Worm (Caenorhabditis elegans) whole organism, mixed stage, embryonic: Measurements from ENCODE around the gene mlt-8.
"Not testable (repeated sequence)": the region's sequence is repeated elsewhere in the genome, so short reads cannot be mapped to it uniquely, and the experiment has no call there.

Experiments used
- M03D4.4 ChIP-seq: sonication (generic microtip); optimal IDR thresholded peaks from 2 replicates; lab custom pipeline; 2017; ENCODE audit warnings: mild to moderate bottlenecking, missing genetic modification characterization, missing compliant biosample characterization
- bed-3 ChIP-seq: fragments of 200-800 bp; sonication (Bioruptor generic); optimal IDR thresholded peaks from 3 replicates; lab custom pipeline; 2018; ENCODE audit warnings: mild to moderate bottlenecking, missing genetic modification characterization, moderate library complexity, missing compliant biosample characterization
- blmp-1 ChIP-seq: fragments of 150-350 bp; optimal IDR thresholded peaks from 2 replicates; lab custom pipeline; 2014; ENCODE audit warnings: missing biosample characterization, missing genetic modification characterization
- ceh-39 ChIP-seq: fragments of 150-350 bp; optimal IDR thresholded peaks from 2 replicates; lab custom pipeline; 2014; ENCODE audit warnings: missing biosample characterization, missing genetic modification characterization
- ceh-43 ChIP-seq: fragments of 200-800 bp; sonication (Bioruptor generic); optimal IDR thresholded peaks from 2 replicates; lab custom pipeline; 2018; ENCODE audit warnings: mild to moderate bottlenecking, missing genetic modification characterization, moderate library complexity, missing compliant biosample characterization
- ceh-83 ChIP-seq: fragments of 200-800 bp; sonication (Bioruptor generic); optimal IDR thresholded peaks from 2 replicates; lab custom pipeline; 2018; ENCODE audit warnings: mild to moderate bottlenecking, missing genetic modification characterization, missing compliant biosample characterization
- ces-1 ChIP-seq: fragments of 150-350 bp; optimal IDR thresholded peaks from 2 replicates; lab custom pipeline; 2014; ENCODE audit warnings: missing biosample characterization, missing genetic modification reagents, missing genetic modification characterization
- cnd-1 ChIP-seq: fragments of 200-800 bp; sonication (Bioruptor generic); optimal IDR thresholded peaks from 2 replicates; lab custom pipeline; 2018; ENCODE audit warnings: mild to moderate bottlenecking, missing genetic modification characterization, missing compliant biosample characterization
- drap-1 ChIP-seq: fragments of 200-800 bp; sonication (Bioruptor generic); optimal IDR thresholded peaks from 3 replicates; lab custom pipeline; 2018; ENCODE audit warnings: mild to moderate bottlenecking, missing genetic modification characterization, missing compliant biosample characterization
- elt-1 ChIP-seq: sonication (generic microtip); optimal IDR thresholded peaks from 2 replicates; lab custom pipeline; 2017; ENCODE audit warnings: missing genetic modification characterization, mild to moderate bottlenecking, missing compliant biosample characterization, antibody characterized with exemption, moderate library complexity, borderline replicate concordance; ENCODE audit not compliant: insufficient read depth
- flh-1 ChIP-seq: fragments of 200-800 bp; sonication (Bioruptor generic); optimal IDR thresholded peaks from 2 replicates; lab custom pipeline; 2018; ENCODE audit warnings: mild to moderate bottlenecking, missing genetic modification characterization, moderate library complexity, missing compliant biosample characterization
- ham-2 ChIP-seq: fragments of 200-800 bp; sonication (Bioruptor generic); optimal IDR thresholded peaks from 2 replicates; lab custom pipeline; 2018; ENCODE audit warnings: mild to moderate bottlenecking, missing genetic modification characterization, missing compliant biosample characterization
- hlh-1 ChIP-seq: fragments of 150-350 bp; optimal IDR thresholded peaks from 2 replicates; lab custom pipeline; 2014; ENCODE audit warnings: missing biosample characterization, missing genetic modification reagents, missing genetic modification characterization
- lin-13 ChIP-seq: fragments of 150-350 bp; optimal IDR thresholded peaks from 2 replicates; lab custom pipeline; 2014; ENCODE audit warnings: missing biosample characterization, missing genetic modification characterization
- lin-32 ChIP-seq: fragments of 200-800 bp; sonication (Bioruptor generic); optimal IDR thresholded peaks from 2 replicates; lab custom pipeline; 2018; ENCODE audit warnings: mild to moderate bottlenecking, missing genetic modification characterization, missing compliant biosample characterization
- lsy-2 ChIP-seq: fragments of 150-350 bp; optimal IDR thresholded peaks from 2 replicates; lab custom pipeline; 2014; ENCODE audit warnings: missing biosample characterization, missing genetic modification characterization
- mep-1 ChIP-seq: fragments of 150-350 bp; optimal IDR thresholded peaks from 2 replicates; lab custom pipeline; 2017; ENCODE audit warnings: missing biosample characterization, missing genetic modification reagents, missing genetic modification characterization, inconsistent platforms
- mls-2 ChIP-seq: sonication (generic microtip); optimal IDR thresholded peaks from 2 replicates; lab custom pipeline; 2016; ENCODE audit warnings: mild to moderate bottlenecking, missing genetic modification characterization, moderate library complexity, missing compliant biosample characterization
- nhr-12 ChIP-seq: fragments of 150-350 bp; optimal IDR thresholded peaks from 2 replicates; lab custom pipeline; 2014; ENCODE audit warnings: missing biosample characterization, missing genetic modification characterization
- nhr-2 ChIP-seq: fragments of 150-350 bp; optimal IDR thresholded peaks from 2 replicates; lab custom pipeline; 2014; ENCODE audit warnings: missing biosample characterization, missing genetic modification characterization
- nhr-237 ChIP-seq: fragments of 150-350 bp; optimal IDR thresholded peaks from 2 replicates; lab custom pipeline; 2014; ENCODE audit warnings: missing biosample characterization, missing genetic modification characterization
- nhr-28 ChIP-seq: fragments of 150-350 bp; optimal IDR thresholded peaks from 2 replicates; lab custom pipeline; 2014; ENCODE audit warnings: missing biosample characterization, missing genetic modification characterization
- nhr-76 ChIP-seq: sonication (generic microtip); optimal IDR thresholded peaks from 2 replicates; lab custom pipeline; 2017; ENCODE audit warnings: missing biosample characterization, missing genetic modification characterization
- pha-4 ChIP-seq: fragments of 150-350 bp; optimal IDR thresholded peaks from 2 replicates; lab custom pipeline; 2018; ENCODE audit warnings: missing biosample characterization, missing genetic modification reagents, missing genetic modification characterization
- sem-2 ChIP-seq: fragments of 200-800 bp; sonication (Bioruptor generic); optimal IDR thresholded peaks from 2 replicates; lab custom pipeline; 2018; ENCODE audit warnings: mild to moderate bottlenecking, missing genetic modification characterization, missing compliant biosample characterization
- snpc-4 ChIP-seq: fragments of 150-350 bp; optimal IDR thresholded peaks from 2 replicates; lab custom pipeline; 2014; ENCODE audit warnings: missing biosample characterization, missing genetic modification characterization
- tbx-8 ChIP-seq: fragments of 200-800 bp; sonication (Bioruptor generic); optimal IDR thresholded peaks from 2 replicates; lab custom pipeline; 2018; ENCODE audit warnings: mild to moderate bottlenecking, missing genetic modification characterization, moderate library complexity, missing compliant biosample characterization
- unc-120 ChIP-seq: sonication (generic microtip); optimal IDR thresholded peaks from 2 replicates; lab custom pipeline; 2017; ENCODE audit warnings: missing genetic modification characterization, missing compliant biosample characterization; ENCODE audit not compliant: poor library complexity, severe bottlenecking
- unc-39 ChIP-seq: fragments of 150-350 bp; optimal IDR thresholded peaks from 2 replicates; lab custom pipeline; 2014; ENCODE audit warnings: missing biosample characterization, missing genetic modification characterization
- unc-62 ChIP-seq: fragments of 150-350 bp; optimal IDR thresholded peaks from 2 replicates; lab custom pipeline; 2014; ENCODE audit warnings: missing biosample characterization, missing genetic modification reagents, missing genetic modification characterization
- ztf-11 ChIP-seq: fragments of 150-350 bp; optimal IDR thresholded peaks from 2 replicates; lab custom pipeline; 2014; ENCODE audit warnings: missing biosample characterization, missing genetic modification characterization

mlt-8 gene

ce11 chrII:601305-601704 lies 29.4 kb upstream of the mlt-8 start:
- peak; percentile 51 for TF ChIP-seq pha-4 (tag; lab: Kevin White, UChicago)
- peak; percentile 32 for TF ChIP-seq ces-1 (GFP tag; lab: Kevin White, UChicago)
- no peak for TF ChIP-seq hlh-1 (tag; lab: Kevin White, UChicago)

- TF ChIP-seq tbx-8 (GFP tag; lab: Kevin White, UChicago) (no peak), ceh-43 (GFP tag; lab: Kevin White, UChicago) (no peak), unc-39 (tag; lab: Kevin White, UChicago) (no peak), ham-2 (GFP tag; lab: Kevin White, UChicago) (no peak), ceh-39 (tag; lab: Kevin White, UChicago) (no peak), lsy-2 (tag; lab: Kevin White, UChicago) (no peak), elt-1 (tag; lab: Kevin White, UChicago) (no peak), ces-1 (GFP tag; lab: Kevin White, UChicago) (no peak), unc-120 (tag; lab: Kevin White, UChicago) (no peak), lin-32 (GFP tag; lab: Kevin White, UChicago) (no peak), drap-1 (GFP tag; lab: Kevin White, UChicago) (no peak), nhr-237 (no peak), bed-3 (GFP tag; lab: Kevin White, UChicago) (no peak), nhr-2 (tag; lab: Kevin White, UChicago) (no peak), blmp-1 (tag; lab: Kevin White, UChicago) (no peak), sem-2 (GFP tag; lab: Kevin White, UChicago) (no peak), ztf-11 (tag; lab: Kevin White, UChicago) (no peak), unc-62 (GFP tag; lab: Kevin White, UChicago) (no peak), cnd-1 (no peak), snpc-4 (no peak)
- TF ChIP-seq, all 35 proteins: peak for 0
Measured at ce11 chrII:596702-597101, 24.8 kb upstream of the mlt-8 start.

ce11 chrII:593221-593620 lies 21.3 kb upstream of the mlt-8 start, which contains the start of gene W08F4.1:
W08F4.1 (plus strand) TSS chrII:593521.
- not testable (repeated sequence) for TF ChIP-seq sem-2 (GFP tag; lab: Kevin White, UChicago); ceh-39 (tag; lab: Kevin White, UChicago); nhr-12 (tag; lab: Kevin White, UChicago)

- no peak for TF ChIP-seq drap-1 (GFP tag; lab: Kevin White, UChicago)
- no peak for TF ChIP-seq mls-2
- no peak for TF ChIP-seq flh-1
- no peak for TF ChIP-seq lsy-2 (tag; lab: Kevin White, UChicago)
- TF ChIP-seq sem-2 (GFP tag; lab: Kevin White, UChicago), result no peak
- no peak for TF ChIP-seq ceh-43 (GFP tag; lab: Kevin White, UChicago)
- TF ChIP-seq mep-1, result no peak
- TF ChIP-seq hlh-1 (tag; lab: Kevin White, UChicago), result no peak
- TF ChIP-seq ham-2 (GFP tag; lab: Kevin White, UChicago), result no peak
- TF ChIP-seq M03D4.4 (tag; lab: Kevin White, UChicago), result no peak
- TF ChIP-seq nhr-28 (tag; lab: Kevin White, UChicago), result no peak
- TF ChIP-seq nhr-76 (tag; lab: Kevin White, UChicago), result no peak
- no peak for TF ChIP-seq ceh-83 (GFP tag; lab: Kevin White, UChicago)
- no peak for TF ChIP-seq ztf-11 (tag; lab: Kevin White, UChicago)
- TF ChIP-seq unc-120 (tag; lab: Kevin White, UChicago), result no peak
- TF ChIP-seq ceh-39 (tag; lab: Kevin White, UChicago), result no peak
- no peak for TF ChIP-seq bed-3 (GFP tag; lab: Kevin White, UChicago)
- no peak for TF ChIP-seq cnd-1
Measured at ce11 chrII:591110-591509, 19.2 kb upstream of the mlt-8 start, which contains the start of gene W08F4.10. W08F4.10 (minus strand) TSS chrII:591210.

ce11 chrII:587533-587932 lies 15.6 kb upstream of the mlt-8 start, which contains the start of gene fbxb-34:
fbxb-34 (plus strand) TSS chrII:587833.
- TF ChIP-seq lin-13 (tag; lab: Kevin White, UChicago) (no peak), hlh-1 (tag; lab: Kevin White, UChicago) (no peak), nhr-28 (tag; lab: Kevin White, UChicago) (no peak), unc-62 (GFP tag; lab: Kevin White, UChicago) (no peak), unc-39 (tag; lab: Kevin White, UChicago) (no peak), sem-2 (GFP tag; lab: Kevin White, UChicago) (no peak), M03D4.4 (tag; lab: Kevin White, UChicago) (no peak), nhr-12 (tag; lab: Kevin White, UChicago) (no peak), drap-1 (GFP tag; lab: Kevin White, UChicago) (no peak), ceh-39 (tag; lab: Kevin White, UChicago) (no peak)
